Fruit fly (Drosophila melanogaster) whole organism, embryonic: ENCODE results near the gene CG18542.

Experiments used
- B-H1 ChIP-seq: fragments of 200-800 bp; sonication (Bioruptor generic); IDR thresholded peaks from 3 replicates; pipeline ENCODE4 v1.3.6; 2022; ENCODE audit warnings: missing biosample characterization, missing genetic modification characterization
- BtbVII ChIP-seq: fragments of 200-800 bp; sonication (Bioruptor generic); optimal IDR thresholded peaks from 3 replicates; lab custom pipeline; 2017; ENCODE audit warnings: missing biosample characterization, mild to moderate bottlenecking, missing genetic modification characterization
- CG10321 ChIP-seq: fragments of 200-800 bp; sonication (Bioruptor generic); IDR thresholded peaks from 2 replicates; pipeline ENCODE4 v1.3.6; 2022; ENCODE audit warnings: missing biosample characterization, missing genetic modification characterization
- CG11398 ChIP-seq: fragments of 200-800 bp; sonication (Bioruptor generic); optimal IDR thresholded peaks from 2 replicates; lab custom pipeline; 2016; ENCODE audit warnings: missing biosample characterization, missing genetic modification characterization
- CG11696 ChIP-seq: fragments of 200-800 bp; sonication (Bioruptor generic); IDR thresholded peaks from 2 replicates; pipeline ENCODE4 v1.3.6; 2022; ENCODE audit warnings: missing biosample characterization, missing genetic modification characterization
- CG13296 ChIP-seq: fragments of 200-800 bp; sonication (Bioruptor generic); optimal IDR thresholded peaks from 3 replicates; lab custom pipeline; 2018; ENCODE audit warnings: missing biosample characterization, mild to moderate bottlenecking, missing genetic modification characterization
- CG1529 ChIP-seq: fragments of 200-800 bp; sonication (Bioruptor generic); optimal IDR thresholded peaks from 3 replicates; lab custom pipeline; 2018; ENCODE audit warnings: missing biosample characterization, missing genetic modification characterization
- CG17568 ChIP-seq: fragments of 200-800 bp; sonication (Bioruptor generic); optimal IDR thresholded peaks from 2 replicates; lab custom pipeline; 2018; ENCODE audit warnings: missing biosample characterization, mild to moderate bottlenecking, missing genetic modification characterization, moderate library complexity
- CG18262 ChIP-seq: fragments of 200-800 bp; optimal IDR thresholded peaks from 3 replicates; lab custom pipeline; 2019; ENCODE audit warnings: missing biosample characterization, mild to moderate bottlenecking, missing genetic modification characterization, moderate library complexity
- CG1832 ChIP-seq: fragments of 200-800 bp; sonication (Bioruptor generic); optimal IDR thresholded peaks from 2 replicates; lab custom pipeline; 2017; ENCODE audit warnings: missing biosample characterization, mild to moderate bottlenecking, missing genetic modification characterization, inconsistent platforms
- CG18619 ChIP-seq: fragments of 200-800 bp; sonication (Bioruptor generic); optimal IDR thresholded peaks from 3 replicates; lab custom pipeline; 2017; ENCODE audit warnings: missing biosample characterization, mild to moderate bottlenecking, missing genetic modification characterization
- CG2678 ChIP-seq: fragments of 200-800 bp; sonication (Bioruptor generic); optimal IDR thresholded peaks from 3 replicates; lab custom pipeline; 2019; ENCODE audit warnings: missing biosample characterization, mild to moderate bottlenecking, missing genetic modification characterization, moderate library complexity
- CG2875 ChIP-seq: fragments of 200-800 bp; sonication (Bioruptor generic); optimal IDR thresholded peaks from 2 replicates; lab custom pipeline; 2017; ENCODE audit warnings: missing biosample characterization, mild to moderate bottlenecking, missing genetic modification characterization, missing genetic modification reagents
- CG31388 ChIP-seq: fragments of 200-800 bp; sonication (Bioruptor generic); optimal IDR thresholded peaks from 2 replicates; lab custom pipeline; 2016; ENCODE audit warnings: missing biosample characterization, missing genetic modification characterization
- CG34376 ChIP-seq: fragments of 200-800 bp; sonication (Bioruptor generic); optimal IDR thresholded peaks from 2 replicates; lab custom pipeline; 2018; ENCODE audit warnings: missing biosample characterization, mild to moderate bottlenecking, missing genetic modification characterization
- CG4360 ChIP-seq: fragments of 200-800 bp; sonication (Bioruptor generic); IDR thresholded peaks from 2 replicates; pipeline ENCODE4 v1.3.6; 2022; ENCODE audit warnings: missing biosample characterization, missing genetic modification characterization
- CG4424 ChIP-seq: fragments of 200-800 bp; sonication (Bioruptor generic); optimal IDR thresholded peaks from 3 replicates; lab custom pipeline; 2016; ENCODE audit warnings: missing biosample characterization, missing genetic modification characterization
- CG7839 ChIP-seq: fragments of 200-800 bp; sonication (Bioruptor generic); optimal IDR thresholded peaks from 3 replicates; lab custom pipeline; 2018; ENCODE audit warnings: missing biosample characterization, mild to moderate bottlenecking, missing genetic modification characterization, moderate library complexity
- CG9609 ChIP-seq: fragments of 200-800 bp; sonication (Bioruptor generic); optimal IDR thresholded peaks from 3 replicates; lab custom pipeline; 2016; ENCODE audit warnings: missing biosample characterization, missing genetic modification characterization
- D ChIP-seq, 2 experiments: fragments of 200-800 bp in 1 of 2; fragments of >200 bp in 1 of 2; sonication (Bioruptor generic) in 1 of 2; optimal IDR thresholded peaks; 2 replicates in 1 of 2; 3 replicates in 1 of 2; lab custom pipeline; 2017; ENCODE audit warnings: mild to moderate bottlenecking in 1 of 2, missing biosample characterization in 1 of 2, missing genetic modification characterization in 1 of 2, missing genetic modification reagents in 1 of 2
- Doc3 ChIP-seq: fragments of 200-800 bp; sonication (Bioruptor generic); IDR thresholded peaks from 3 replicates; pipeline ENCODE4 v1.3.6; 2022; ENCODE audit warnings: missing biosample characterization, missing genetic modification characterization; ENCODE audit not compliant: partially characterized antibody
- Gsc ChIP-seq: fragments of 200-800 bp; sonication (Bioruptor generic); IDR thresholded peaks from 2 replicates; pipeline ENCODE4 v1.3.6; 2022; ENCODE audit warnings: missing biosample characterization, missing genetic modification characterization
- HLH4C ChIP-seq: fragments of 200-800 bp; sonication (Bioruptor generic); IDR thresholded peaks from 3 replicates; pipeline ENCODE4 v1.3.6; 2022; ENCODE audit warnings: missing biosample characterization, missing genetic modification characterization; ENCODE audit not compliant: partially characterized antibody
- HLHmδ ChIP-seq: fragments of 200-800 bp; sonication (Bioruptor generic); optimal IDR thresholded peaks from 2 replicates; lab custom pipeline; 2018; ENCODE audit warnings: missing biosample characterization, mild to moderate bottlenecking, missing genetic modification characterization, moderate library complexity
- NC2β ChIP-seq: fragments of 200-800 bp; sonication (Bioruptor generic); optimal IDR thresholded peaks from 2 replicates; lab custom pipeline; 2016; ENCODE audit warnings: missing biosample characterization, missing genetic modification characterization
- PHDP ChIP-seq: fragments of 200-800 bp; sonication (Bioruptor generic); optimal IDR thresholded peaks from 3 replicates; lab custom pipeline; 2018; ENCODE audit warnings: missing biosample characterization, mild to moderate bottlenecking, missing genetic modification characterization, moderate library complexity
- Stat92E ChIP-seq, 3 experiments: fragments of >200 bp in 2 of 3; fragments of 200-800 bp in 1 of 3; sonication (Bioruptor generic) in 1 of 3; optimal IDR thresholded peaks; 2 replicates each; lab custom pipeline; 2017 to 2019; ENCODE audit warnings: missing biosample characterization in 3 of 3, missing genetic modification characterization in 3 of 3, mild to moderate bottlenecking in 1 of 3, moderate library complexity in 1 of 3
- TFAM ChIP-seq: fragments of 200-800 bp; sonication (Bioruptor generic); optimal IDR thresholded peaks from 2 replicates; lab custom pipeline; 2017; ENCODE audit warnings: missing biosample characterization, missing genetic modification characterization, inconsistent platforms
- Xbp1 ChIP-seq: fragments of 200-800 bp; sonication (Bioruptor generic); optimal IDR thresholded peaks from 3 replicates; lab custom pipeline; 2016; ENCODE audit warnings: missing biosample characterization, mild to moderate bottlenecking, missing genetic modification characterization
- ac ChIP-seq: fragments of 200-800 bp; sonication (Bioruptor generic); optimal IDR thresholded peaks from 3 replicates; lab custom pipeline; 2017; ENCODE audit warnings: missing biosample characterization, mild to moderate bottlenecking, missing genetic modification characterization
- ash1 ChIP-seq: fragments of 200-800 bp; sonication (Bioruptor generic); optimal IDR thresholded peaks from 2 replicates; lab custom pipeline; 2018; ENCODE audit warnings: missing biosample characterization, mild to moderate bottlenecking, missing genetic modification characterization
- cas ChIP-seq: fragments of 200-800 bp; sonication (Bioruptor generic); IDR thresholded peaks from 2 replicates; pipeline ENCODE4 v1.3.6; 2022; ENCODE audit warnings: missing biosample characterization, missing genetic modification characterization
- caup ChIP-seq: fragments of 200-800 bp; sonication (Bioruptor generic); optimal IDR thresholded peaks from 3 replicates; lab custom pipeline; 2017; ENCODE audit warnings: missing biosample characterization, mild to moderate bottlenecking, missing genetic modification characterization, moderate library complexity; ENCODE audit not compliant: severe bottlenecking
- cg ChIP-seq: fragments of 200-800 bp; sonication (Bioruptor generic); optimal IDR thresholded peaks from 3 replicates; lab custom pipeline; 2019; ENCODE audit warnings: missing biosample characterization, mild to moderate bottlenecking, missing genetic modification characterization, moderate library complexity
- ci ChIP-seq: fragments of 200-800 bp; sonication (Bioruptor generic); IDR thresholded peaks from 3 replicates; pipeline ENCODE4 v1.3.6; 2022; ENCODE audit warnings: missing biosample characterization, missing genetic modification characterization
- croc ChIP-seq: fragments of 200-800 bp; sonication (Bioruptor generic); conservative IDR thresholded peaks from 3 replicates; pipeline ENCODE4 v1.3.6; 2022; ENCODE audit warnings: missing biosample characterization, missing genetic modification characterization
- dpn ChIP-seq, 2 experiments: fragments of 200-800 bp; sonication (Bioruptor generic); optimal IDR thresholded peaks; 3 replicates each; lab custom pipeline; 2016; ENCODE audit warnings: missing biosample characterization in 2 of 2, missing genetic modification characterization in 2 of 2
- exex ChIP-seq: fragments of 200-800 bp; sonication (Bioruptor generic); optimal IDR thresholded peaks from 4 replicates; lab custom pipeline; 2018; ENCODE audit warnings: missing biosample characterization, mild to moderate bottlenecking, missing genetic modification characterization, moderate library complexity
- fd102C ChIP-seq: fragments of 200-800 bp; sonication (Bioruptor generic); optimal IDR thresholded peaks from 2 replicates; lab custom pipeline; 2018; ENCODE audit warnings: missing biosample characterization, mild to moderate bottlenecking, missing genetic modification characterization, moderate library complexity
- fd64A ChIP-seq: fragments of 200-800 bp; sonication (Bioruptor generic); optimal IDR thresholded peaks from 3 replicates; lab custom pipeline; 2018; ENCODE audit warnings: missing biosample characterization, mild to moderate bottlenecking, missing genetic modification characterization
- gcm ChIP-seq: fragments of 200-800 bp; sonication (Bioruptor generic); optimal IDR thresholded peaks from 2 replicates; lab custom pipeline; 2019; ENCODE audit warnings: missing biosample characterization, mild to moderate bottlenecking, missing genetic modification characterization, moderate library complexity
- grau ChIP-seq: fragments of 200-800 bp; optimal IDR thresholded peaks from 3 replicates; lab custom pipeline; 2019; ENCODE audit warnings: missing biosample characterization, mild to moderate bottlenecking, missing genetic modification characterization, moderate library complexity
- h ChIP-seq: fragments of >200 bp; optimal IDR thresholded peaks from 2 replicates; lab custom pipeline; 2017
- luna ChIP-seq: fragments of 200-800 bp; sonication (Bioruptor generic); optimal IDR thresholded peaks from 2 replicates; lab custom pipeline; 2016; ENCODE audit warnings: missing biosample characterization, missing genetic modification characterization
- odd ChIP-seq: fragments of 200-800 bp; sonication (Bioruptor generic); optimal IDR thresholded peaks from 2 replicates; lab custom pipeline; 2017; ENCODE audit warnings: missing biosample characterization, mild to moderate bottlenecking, missing genetic modification characterization
- p53 ChIP-seq: fragments of 200-800 bp; sonication (Bioruptor generic); optimal IDR thresholded peaks from 2 replicates; lab custom pipeline; 2016; ENCODE audit warnings: missing biosample characterization, missing genetic modification characterization
- pan ChIP-seq, 4 experiments: fragments of >200 bp in 3 of 4; fragments of 200-800 bp in 1 of 4; sonication (Bioruptor generic) in 1 of 4; optimal IDR thresholded peaks in 3 of 4; IDR thresholded peaks in 1 of 4; 2 replicates each; pipeline versions ENCODE4 v1.3.6 to Lab custom; 2017 to 2022; ENCODE audit warnings: missing biosample characterization in 2 of 4, missing genetic modification characterization in 2 of 4, mixed read lengths in 1 of 4
- so ChIP-seq: fragments of 200-800 bp; sonication (Bioruptor generic); IDR thresholded peaks from 3 replicates; pipeline ENCODE4 v1.3.6; 2022; ENCODE audit warnings: missing biosample characterization, missing genetic modification characterization
- zfh1 ChIP-seq: fragments of 200-800 bp; sonication (Bioruptor generic); IDR thresholded peaks from 3 replicates; pipeline ENCODE4 v1.3.6; 2022; ENCODE audit warnings: missing biosample characterization, missing genetic modification characterization

The CG18542 gene

DNA sequence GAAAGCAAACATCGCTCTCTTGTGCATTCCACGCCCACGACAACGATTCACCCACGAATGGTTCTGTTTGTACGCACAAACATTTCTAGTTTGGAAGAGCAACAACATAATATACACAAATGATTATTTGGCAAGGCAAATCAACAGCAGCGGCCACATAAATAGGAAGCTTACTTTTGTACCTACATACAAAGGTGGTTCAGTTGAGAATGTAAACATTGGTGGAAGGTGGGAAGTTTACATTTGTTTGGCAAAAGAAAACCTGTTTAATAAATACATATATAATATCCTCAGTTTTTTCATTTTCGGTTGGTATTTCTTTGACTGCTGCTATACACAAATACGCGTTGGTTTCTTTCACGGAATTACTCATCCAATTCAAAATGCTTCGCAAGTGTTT is 17.0 kb downstream of the CG18542 start (continued):
- TF ChIP-seq Stat92E (GFP tag; optimal IDR thresholded peaks at IDR 0.05; lab: Kevin White, UChicago) (peak in 1 of 3 experiments; percentile 49), HLH4C (GFP tag; lab: Robert Waterston, UW) (no peak), BtbVII (GFP tag; lab: Kevin White, UChicago) (peak; percentile 92), pan (optimal IDR thresholded peaks at IDR 0.05; lab: Kevin White, UChicago) (no peak), pan (GFP tag; optimal IDR thresholded peaks at IDR 0.05 in 1 of 2, IDR thresholded peaks at IDR 0.05 in 1 of 2) (no peak), CG18262 (tag; lab: Kevin White, UChicago) (peak; percentile 89), gcm (GFP tag; lab: Kevin White, UChicago) (peak; percentile 84), CG17568 (GFP tag; lab: Kevin White, UChicago) (peak; percentile 93), p53 (GFP tag; lab: Kevin White, UChicago) (peak; percentile 42), CG18619 (GFP tag; lab: Kevin White, UChicago) (peak; percentile 89), zfh1 (GFP tag; lab: Robert Waterston, UW) (no peak), CG7839 (peak; percentile 93), CG2678 (tag; lab: Kevin White, UChicago) (peak; percentile 93), CG13296 (peak; percentile 87), B-H1 (GFP tag; lab: Robert Waterston, UW) (no peak), HLHmδ (GFP tag; lab: Kevin White, UChicago) (no peak), NC2β (peak; percentile 71), CG9609 (peak; percentile 61), CG31388 (GFP tag; lab: Kevin White, UChicago) (peak; percentile 59), PHDP (tag; lab: Kevin White, UChicago) (peak; percentile 95), luna (peak; percentile 44), TFAM (GFP tag; lab: Kevin White, UChicago) (peak; percentile 37), Doc3 (no peak), exex (tag; lab: Kevin White, UChicago) (peak; percentile 65), cas (GFP tag; lab: Robert Waterston, UW) (no peak), ash1 (GFP tag; lab: Kevin White, UChicago) (peak; percentile 47), dpn (GFP tag; optimal IDR thresholded peaks at IDR 0.05; lab: Kevin White, UChicago) (peak; percentile 84 to 87), CG11696 (no peak), CG34376 (GFP tag; lab: Kevin White, UChicago) (peak; percentile 65), CG10321 (GFP tag; lab: Robert Waterston, UW) (no peak), odd (GFP tag; lab: Kevin White, UChicago) (peak; percentile 89), CG1529 (GFP tag; lab: Kevin White, UChicago) (peak; percentile 85), fd64A (GFP tag; lab: Kevin White, UChicago) (peak; percentile 82), CG2875 (GFP tag; lab: Kevin White, UChicago) (peak; percentile 86), so (GFP tag; lab: Robert Waterston, UW) (no peak), h (lab: Kevin White, UChicago) (no peak), croc (GFP tag; lab: Robert Waterston, UW) (peak; percentile 76), ac (GFP tag; lab: Kevin White, UChicago) (peak; percentile 82), CG4424 (GFP tag; lab: Kevin White, UChicago) (peak; percentile 88), D (optimal IDR thresholded peaks at IDR 0.05; lab: Kevin White, UChicago) (no peak), D (GFP tag; optimal IDR thresholded peaks at IDR 0.05; lab: Kevin White, UChicago) (peak; percentile 85), ci (GFP tag; lab: Robert Waterston, UW) (no peak), caup (GFP tag; lab: Kevin White, UChicago) (peak; percentile 87), CG4360 (no peak), Xbp1 (GFP tag; lab: Kevin White, UChicago) (peak; percentile 89), grau (tag; lab: Kevin White, UChicago) (peak; percentile 91), fd102C (GFP tag; lab: Kevin White, UChicago) (peak; percentile 78), cg (GFP tag; lab: Kevin White, UChicago) (peak; percentile 7), CG11398 (peak; percentile 72), Gsc (no peak), CG1832 (no peak)
